Fruit fly (Drosophila melanogaster) whole organism, embryonic: ENCODE data around the gene flfl.

ENCODE experiments used
- Atf6 ChIP-seq: fragments of 200-800 bp; sonication (Bioruptor generic); IDR thresholded peaks from 2 replicates; pipeline ENCODE4 v1.3.6; 2022; ENCODE audit warnings: missing biosample characterization, missing genetic modification characterization
- CG10267 ChIP-seq: fragments of 200-800 bp; sonication (Bioruptor generic); optimal IDR thresholded peaks from 2 replicates; lab custom pipeline; 2018; ENCODE audit warnings: missing biosample characterization, mild to moderate bottlenecking, missing genetic modification characterization, moderate library complexity
- CG10321 ChIP-seq: fragments of 200-800 bp; sonication (Bioruptor generic); IDR thresholded peaks from 2 replicates; pipeline ENCODE4 v1.3.6; 2022; ENCODE audit warnings: missing biosample characterization, missing genetic modification characterization
- CG10431 ChIP-seq: fragments of 200-800 bp; sonication (Bioruptor generic); optimal IDR thresholded peaks from 3 replicates; lab custom pipeline; 2018; ENCODE audit warnings: missing biosample characterization, mild to moderate bottlenecking, missing genetic modification characterization
- CG10543 ChIP-seq: fragments of 200-800 bp; sonication (Bioruptor generic); optimal IDR thresholded peaks from 3 replicates; lab custom pipeline; 2017; ENCODE audit warnings: missing biosample characterization, mild to moderate bottlenecking, missing genetic modification characterization, moderate library complexity
- CG11247 ChIP-seq: fragments of 200-800 bp; sonication (Bioruptor generic); IDR thresholded peaks from 2 replicates; pipeline ENCODE4 v1.3.6; 2022; ENCODE audit warnings: missing biosample characterization, missing genetic modification characterization
- CG12236 ChIP-seq: fragments of 200-800 bp; sonication (Bioruptor generic); optimal IDR thresholded peaks from 2 replicates; lab custom pipeline; 2016; ENCODE audit warnings: missing biosample characterization, missing genetic modification characterization
- CG12769 ChIP-seq: fragments of 200-800 bp; sonication (Bioruptor generic); optimal IDR thresholded peaks from 2 replicates; lab custom pipeline; 2019; ENCODE audit warnings: missing biosample characterization, mild to moderate bottlenecking, missing genetic modification characterization, moderate library complexity
- CG13894 ChIP-seq: fragments of 200-800 bp; sonication (Bioruptor generic); optimal IDR thresholded peaks from 3 replicates; lab custom pipeline; 2018; ENCODE audit warnings: missing biosample characterization, mild to moderate bottlenecking, missing genetic modification characterization, moderate library complexity
- CG14667 ChIP-seq: fragments of 200-800 bp; sonication (Bioruptor generic); IDR thresholded peaks from 2 replicates; pipeline ENCODE4 v1.3.6; 2022; ENCODE audit warnings: missing biosample characterization, missing genetic modification characterization
- CG14710 ChIP-seq: fragments of 200-800 bp; sonication (Bioruptor generic); optimal IDR thresholded peaks from 3 replicates; lab custom pipeline; 2019; ENCODE audit warnings: missing biosample characterization, mild to moderate bottlenecking, missing genetic modification characterization, moderate library complexity
- CG17568 ChIP-seq: fragments of 200-800 bp; sonication (Bioruptor generic); optimal IDR thresholded peaks from 2 replicates; lab custom pipeline; 2018; ENCODE audit warnings: missing biosample characterization, mild to moderate bottlenecking, missing genetic modification characterization, moderate library complexity
- CG17912 ChIP-seq: fragments of 200-800 bp; sonication (Bioruptor generic); optimal IDR thresholded peaks from 2 replicates; lab custom pipeline; 2018; ENCODE audit warnings: missing biosample characterization, mild to moderate bottlenecking, missing genetic modification characterization
- CG1792 ChIP-seq: fragments of 200-800 bp; sonication (Bioruptor generic); optimal IDR thresholded peaks from 2 replicates; lab custom pipeline; 2016; ENCODE audit warnings: missing biosample characterization, missing genetic modification characterization
- CG18262 ChIP-seq: fragments of 200-800 bp; optimal IDR thresholded peaks from 3 replicates; lab custom pipeline; 2019; ENCODE audit warnings: missing biosample characterization, mild to moderate bottlenecking, missing genetic modification characterization, moderate library complexity
- CG34224 ChIP-seq: fragments of 200-800 bp; sonication (Bioruptor generic); IDR thresholded peaks from 3 replicates; pipeline ENCODE4 v1.3.6; 2022; ENCODE audit warnings: missing biosample characterization, missing genetic modification characterization; ENCODE audit not compliant: partially characterized antibody
- CG6175 ChIP-seq: fragments of 200-800 bp; sonication (Bioruptor generic); IDR thresholded peaks from 3 replicates; pipeline ENCODE4 v1.3.6; 2022; ENCODE audit warnings: missing biosample characterization, missing genetic modification characterization
- CG7745 ChIP-seq: fragments of 200-800 bp; sonication (Bioruptor generic); optimal IDR thresholded peaks from 2 replicates; lab custom pipeline; 2018; ENCODE audit warnings: missing biosample characterization, mild to moderate bottlenecking, missing genetic modification characterization, moderate library complexity
- CG9437 ChIP-seq: fragments of 200-800 bp; sonication (Bioruptor generic); optimal IDR thresholded peaks from 2 replicates; lab custom pipeline; 2018; ENCODE audit warnings: missing biosample characterization, mild to moderate bottlenecking, missing genetic modification characterization
- CG9609 ChIP-seq: fragments of 200-800 bp; sonication (Bioruptor generic); optimal IDR thresholded peaks from 3 replicates; lab custom pipeline; 2016; ENCODE audit warnings: missing biosample characterization, missing genetic modification characterization
- Eip74EF ChIP-seq, 2 experiments: fragments of 200-800 bp in 1 of 2; fragments of >200 bp in 1 of 2; sonication (Bioruptor generic) in 1 of 2; optimal IDR thresholded peaks; 2 replicates each; lab custom pipeline; 2017 to 2019; ENCODE audit warnings: missing biosample characterization in 2 of 2, missing genetic modification characterization in 2 of 2, mild to moderate bottlenecking in 1 of 2, moderate library complexity in 1 of 2
- MESR4 ChIP-seq: fragments of 200-800 bp; sonication (Bioruptor generic); optimal IDR thresholded peaks from 2 replicates; lab custom pipeline; 2018; ENCODE audit warnings: missing biosample characterization, mild to moderate bottlenecking, missing genetic modification characterization, moderate library complexity
- MTF-1 ChIP-seq: fragments of 200-800 bp; sonication (Bioruptor generic); optimal IDR thresholded peaks from 2 replicates; lab custom pipeline; 2018; ENCODE audit warnings: missing biosample characterization, mild to moderate bottlenecking, missing genetic modification characterization, borderline replicate concordance
- Max ChIP-seq: fragments of 200-800 bp; sonication (Bioruptor generic); optimal IDR thresholded peaks from 2 replicates; lab custom pipeline; 2016; ENCODE audit warnings: missing biosample characterization, mild to moderate bottlenecking, missing genetic modification characterization
- Ravus ChIP-seq: fragments of 200-800 bp; sonication (Bioruptor generic); IDR thresholded peaks from 2 replicates; pipeline ENCODE4 v1.3.6; 2022; ENCODE audit warnings: missing biosample characterization, missing genetic modification characterization
- Scr ChIP-seq: fragments of 200-800 bp; sonication (Bioruptor generic); IDR thresholded peaks from 2 replicates; pipeline ENCODE4 v1.3.6; 2022; ENCODE audit warnings: missing biosample characterization, missing genetic modification characterization; ENCODE audit not compliant: partially characterized antibody
- Sin3A ChIP-seq: fragments of >200 bp; optimal IDR thresholded peaks from 2 replicates; lab custom pipeline; 2018
- Tbp ChIP-seq: fragments of >200 bp; optimal IDR thresholded peaks from 2 replicates; lab custom pipeline; 2018; ENCODE audit warnings: missing biosample characterization, missing genetic modification characterization
- Vsx1 ChIP-seq: fragments of 200-800 bp; sonication (Bioruptor generic); optimal IDR thresholded peaks from 2 replicates; lab custom pipeline; 2017; ENCODE audit warnings: missing biosample characterization, mild to moderate bottlenecking, missing genetic modification characterization, missing genetic modification reagents
- YL-1 ChIP-seq: fragments of 200-800 bp; sonication (Bioruptor generic); optimal IDR thresholded peaks from 3 replicates; lab custom pipeline; 2017; ENCODE audit warnings: missing biosample characterization, mild to moderate bottlenecking, missing genetic modification characterization
- abd-A ChIP-seq: fragments of 200-800 bp; sonication (Bioruptor generic); optimal IDR thresholded peaks from 3 replicates; lab custom pipeline; 2019; ENCODE audit warnings: missing biosample characterization, mild to moderate bottlenecking, missing genetic modification characterization, moderate library complexity
- az2 ChIP-seq: fragments of 200-800 bp; sonication (Bioruptor generic); optimal IDR thresholded peaks from 3 replicates; lab custom pipeline; 2016; ENCODE audit warnings: missing biosample characterization, missing genetic modification characterization
- ci ChIP-seq: fragments of 200-800 bp; sonication (Bioruptor generic); IDR thresholded peaks from 3 replicates; pipeline ENCODE4 v1.3.6; 2022; ENCODE audit warnings: missing biosample characterization, missing genetic modification characterization
- dpn ChIP-seq, 2 experiments: fragments of 200-800 bp; sonication (Bioruptor generic); optimal IDR thresholded peaks; 3 replicates each; lab custom pipeline; 2016; ENCODE audit warnings: missing biosample characterization in 2 of 2, missing genetic modification characterization in 2 of 2
- en ChIP-seq: fragments of 200-800 bp; sonication (Bioruptor generic); optimal IDR thresholded peaks from 2 replicates; lab custom pipeline; 2016; ENCODE audit warnings: missing biosample characterization, missing genetic modification characterization
- eve ChIP-seq, 2 experiments: fragments of >200 bp; optimal IDR thresholded peaks; 2 replicates each; lab custom pipeline; 2017; ENCODE audit warnings: missing biosample characterization in 2 of 2, missing genetic modification characterization in 2 of 2
- exex ChIP-seq: fragments of 200-800 bp; sonication (Bioruptor generic); optimal IDR thresholded peaks from 4 replicates; lab custom pipeline; 2018; ENCODE audit warnings: missing biosample characterization, mild to moderate bottlenecking, missing genetic modification characterization, moderate library complexity
- gsb ChIP-seq: fragments of 200-800 bp; sonication (Bioruptor generic); IDR thresholded peaks from 2 replicates; pipeline ENCODE4 v1.3.6; 2022; ENCODE audit warnings: missing biosample characterization, missing genetic modification characterization
- gt ChIP-seq: fragments of 200-800 bp; sonication (Bioruptor generic); IDR thresholded peaks from 2 replicates; pipeline ENCODE4 v1.3.6; 2022; ENCODE audit warnings: missing biosample characterization, missing genetic modification characterization
- klu ChIP-seq: fragments of 200-800 bp; sonication (Bioruptor generic); IDR thresholded peaks from 2 replicates; pipeline ENCODE4 v1.3.6; 2022; ENCODE audit warnings: missing biosample characterization, missing genetic modification characterization
- mirr ChIP-seq: fragments of 200-800 bp; sonication (Bioruptor generic); optimal IDR thresholded peaks from 3 replicates; lab custom pipeline; 2018; ENCODE audit warnings: missing biosample characterization, mild to moderate bottlenecking, missing genetic modification characterization
- mld ChIP-seq: fragments of 200-800 bp; sonication (Bioruptor generic); IDR thresholded peaks from 3 replicates; pipeline ENCODE4 v1.3.6; 2022; ENCODE audit warnings: missing biosample characterization, missing genetic modification characterization; ENCODE audit not compliant: partially characterized antibody
- nom ChIP-seq: fragments of 200-800 bp; sonication (Bioruptor generic); optimal IDR thresholded peaks from 2 replicates; lab custom pipeline; 2017; ENCODE audit warnings: missing biosample characterization, missing genetic modification characterization, mild to moderate bottlenecking, moderate library complexity, missing genetic modification reagents
- sima ChIP-seq: fragments of 200-800 bp; sonication (Bioruptor generic); optimal IDR thresholded peaks from 2 replicates; lab custom pipeline; 2016; ENCODE audit warnings: missing biosample characterization, missing genetic modification characterization
- sna ChIP-seq: fragments of 200-800 bp; sonication (Bioruptor generic); IDR thresholded peaks from 2 replicates; pipeline ENCODE4 v1.3.6; 2022; ENCODE audit warnings: missing biosample characterization, missing genetic modification characterization; ENCODE audit not compliant: partially characterized antibody
- sob ChIP-seq: fragments of 200-800 bp; sonication (Bioruptor generic); IDR thresholded peaks from 2 replicates; pipeline ENCODE4 v1.3.6; 2022; ENCODE audit warnings: missing biosample characterization, missing genetic modification characterization
- twi ChIP-seq: fragments of 200-800 bp; optimal IDR thresholded peaks from 2 replicates; lab custom pipeline; 2019; ENCODE audit warnings: missing biosample characterization, mild to moderate bottlenecking, missing genetic modification characterization, moderate library complexity
- zf30C ChIP-seq: fragments of 200-800 bp; sonication (Bioruptor generic); optimal IDR thresholded peaks from 3 replicates; lab custom pipeline; 2018; ENCODE audit warnings: missing biosample characterization, mild to moderate bottlenecking, missing genetic modification characterization

Gene flfl

dm6 chr3R:13660924-13661659 lies 22.6 kb upstream of the flfl start, which contains the start of gene B52 (continued):
- TF ChIP-seq CG1792, result peak; percentile 24
- peak; percentile 40 for TF ChIP-seq Max (GFP tag; lab: Kevin White, UChicago)
- 0 out of 2 replicates have a peak, but pooled peaks have one; percentile 20 for TF ChIP-seq klu (GFP tag; lab: Robert Waterston, UW)
- peak; percentile 88 for TF ChIP-seq mirr (GFP tag; lab: Kevin White, UChicago)
- TF ChIP-seq Atf6, result peak; percentile 57
- TF ChIP-seq Ravus, result no peak
- TF ChIP-seq Vsx1 (GFP tag; lab: Kevin White, UChicago), result peak; percentile 62
- peak; percentile 97 for TF ChIP-seq MESR4 (GFP tag; lab: Kevin White, UChicago)
- no peak for TF ChIP-seq twi (tag; lab: Kevin White, UChicago)
- TF ChIP-seq CG6175 (GFP tag; lab: Robert Waterston, UW), result 0 out of 3 replicates have a peak, but pooled peaks have one; percentile 37
- peak; percentile 70 for TF ChIP-seq gsb (GFP tag; lab: Robert Waterston, UW)
- TF ChIP-seq CG34224 (GFP tag; lab: Robert Waterston, UW), result no peak
- TF ChIP-seq CG17568, result peak; percentile 77
- peak; percentile 57 for TF ChIP-seq en (GFP tag; lab: Kevin White, UChicago)
- peak; percentile 15 for TF ChIP-seq az2 (GFP tag; lab: Kevin White, UChicago)
- TF ChIP-seq CG17912 (GFP tag; lab: Kevin White, UChicago), result peak; percentile 71
- no peak for TF ChIP-seq eve (GFP tag; optimal IDR thresholded peaks at IDR 0.05; lab: Kevin White, UChicago)
- TF ChIP-seq mld (GFP tag; lab: Robert Waterston, UW), result 0 out of 3 replicates have a peak, but pooled peaks have one; percentile 24
- peak; percentile 32 for TF ChIP-seq CG18262
- peak; percentile 1 for TF ChIP-seq CG12236
- TF ChIP-seq CG14710 (tag; lab: Kevin White, UChicago), result peak; percentile 35
- TF ChIP-seq Tbp (GFP tag; lab: Kevin White, UChicago), result no peak
- 0 out of 2 replicates have a peak, but pooled peaks have one; percentile 38 for TF ChIP-seq CG10321
- TF ChIP-seq CG11247 (GFP tag; lab: Robert Waterston, UW), result peak; percentile 63
- no peak for TF ChIP-seq CG7745
- no peak for TF ChIP-seq exex (tag; lab: Kevin White, UChicago)
- no peak for TF ChIP-seq sima (GFP tag; lab: Kevin White, UChicago)
- no peak for TF ChIP-seq gt
- TF ChIP-seq CG9437 (GFP tag; lab: Kevin White, UChicago), result peak; percentile 50
- peak; percentile 48 for TF ChIP-seq CG9609 (GFP tag; lab: Kevin White, UChicago)
- TF ChIP-seq ci (GFP tag; lab: Robert Waterston, UW), result peak; percentile 94
- TF ChIP-seq dpn (GFP tag; optimal IDR thresholded peaks at IDR 0.05; lab: Kevin White, UChicago), result peak; percentile 32 to 51
- no peak for TF ChIP-seq CG13894 (tag; lab: Kevin White, UChicago)
- TF ChIP-seq MTF-1 (GFP tag; lab: Kevin White, UChicago), result peak; percentile 87
- peak; percentile 86 for TF ChIP-seq nom (GFP tag; lab: Kevin White, UChicago)
- TF ChIP-seq CG10431 (GFP tag; lab: Kevin White, UChicago), result peak; percentile 98
- no peak for TF ChIP-seq Eip74EF (GFP tag; optimal IDR thresholded peaks at IDR 0.05; lab: Kevin White, UChicago)
- TF ChIP-seq zf30C, result peak; percentile 20
- TF ChIP-seq sob, result peak; percentile 57; the same call in 1 of the 2 replicates
- TF ChIP-seq abd-A (tag; lab: Kevin White, UChicago), result no peak
- TF ChIP-seq sna (GFP tag; lab: Robert Waterston, UW), result no peak
- TF ChIP-seq CG10267, result peak; percentile 37
- TF ChIP-seq Sin3A (lab: Kevin White, UChicago), result peak; percentile 47
- TF ChIP-seq CG12769 (tag; lab: Kevin White, UChicago), result peak; percentile 73
- peak; percentile 96 for TF ChIP-seq YL-1
- TF ChIP-seq CG14667, result peak; percentile 68; the same call in 1 of the 2 replicates
- peak; percentile 55 for TF ChIP-seq Scr (GFP tag; lab: Robert Waterston, UW)
- TF ChIP-seq CG10543, result peak; percentile 68
